Worm (Caenorhabditis elegans) whole organism, late embryonic: Measurements from ENCODE around the gene tag-153.

Experiments
- ama-1 ChIP-seq: fragments of 150-350 bp; optimal IDR thresholded peaks from 2 replicates; lab custom pipeline; 2014
- ceh-31 ChIP-seq: sonication (generic microtip); optimal IDR thresholded peaks from 2 replicates; lab custom pipeline; 2016; ENCODE audit warnings: missing genetic modification characterization, missing compliant biosample characterization
- ceh-34 ChIP-seq: sonication (generic microtip); optimal IDR thresholded peaks from 2 replicates; lab custom pipeline; 2016; ENCODE audit warnings: mild to moderate bottlenecking, missing genetic modification characterization, missing compliant biosample characterization
- elt-2 ChIP-seq: sonication (generic microtip); optimal IDR thresholded peaks from 2 replicates; lab custom pipeline; 2016; ENCODE audit warnings: missing genetic modification reagents, missing genetic modification characterization, missing compliant biosample characterization
- fkh-10 ChIP-seq: fragments of 150-350 bp; optimal IDR thresholded peaks from 2 replicates; lab custom pipeline; 2014; ENCODE audit warnings: missing biosample characterization, missing genetic modification reagents, missing genetic modification characterization
- nfya-1 ChIP-seq: sonication (generic microtip); optimal IDR thresholded peaks from 2 replicates; lab custom pipeline; 2017; ENCODE audit warnings: missing genetic modification characterization, mild to moderate bottlenecking, missing compliant biosample characterization, antibody characterized with exemption, moderate library complexity
- sox-4 ChIP-seq: sonication (generic microtip); optimal IDR thresholded peaks from 2 replicates; lab custom pipeline; 2017; ENCODE audit warnings: mild to moderate bottlenecking, missing genetic modification characterization, inconsistent platforms, missing compliant biosample characterization

DNA sequence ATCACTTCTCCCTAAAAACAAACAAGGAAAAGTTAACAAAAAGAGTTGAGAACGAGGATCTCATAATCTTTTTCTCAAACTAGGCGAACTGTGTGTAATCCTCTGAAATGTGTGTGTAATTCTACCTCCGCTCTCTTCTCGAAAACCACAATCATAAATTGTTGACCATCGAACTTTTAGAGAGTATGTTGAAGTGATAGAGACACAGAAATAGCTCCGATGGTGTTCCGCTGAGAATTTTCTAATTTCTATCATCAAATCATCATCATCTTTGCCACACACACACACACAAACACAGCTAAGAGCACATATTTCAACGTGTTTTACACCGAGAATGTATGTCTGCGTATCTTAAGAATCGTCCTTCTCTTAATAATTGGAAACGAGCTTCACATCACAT is 27.3 kb upstream of the tag-153 start:
- TF ChIP-seq nfya-1 (tag; lab: Kevin White, UChicago) = no peak
- TF ChIP-seq ceh-34 (tag; lab: Kevin White, UChicago) = no peak
- TF ChIP-seq sox-4 (tag; lab: Kevin White, UChicago) = no peak
- no peak for TF ChIP-seq ama-1
- no peak for TF ChIP-seq elt-2 (tag; lab: Kevin White, UChicago)
- no peak for TF ChIP-seq ceh-31 (tag; lab: Kevin White, UChicago)
- no peak for TF ChIP-seq fkh-10
